Worm (Caenorhabditis elegans): ENCODE data around the gene pigc-1.

DNA sequence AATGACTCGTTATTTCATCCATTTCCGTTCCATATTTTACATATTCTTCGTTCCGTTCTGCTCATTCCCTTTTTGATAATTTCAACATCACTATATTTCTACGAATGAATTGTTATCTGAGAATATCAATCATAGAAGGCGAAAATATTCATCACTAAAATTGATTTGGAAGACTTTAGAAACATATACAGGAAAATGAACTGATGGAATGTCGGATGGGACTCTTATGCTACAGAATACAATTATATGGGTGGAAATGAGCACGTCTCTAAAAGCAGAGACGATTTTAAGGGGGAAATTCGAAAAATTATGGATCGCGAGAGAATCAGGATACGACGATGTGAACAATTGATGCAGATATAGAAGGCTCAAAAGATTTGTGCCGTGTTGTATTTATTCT, 22.9 kb downstream of the pigc-1 start:
- no peak for TF ChIP-seq lin-11 (tag; optimal IDR thresholded peaks at IDR 0.05)
- TF ChIP-seq ceh-24 (tag; optimal IDR thresholded peaks at IDR 0.05) = no peak
- no peak for TF ChIP-seq nfya-1 (tag; optimal IDR thresholded peaks at IDR 0.05)
- TF ChIP-seq madf-2 (tag; optimal IDR thresholded peaks at IDR 0.05) = no peak
- no peak for TF ChIP-seq dmd-4 (tag; optimal IDR thresholded peaks at IDR 0.05; ENCODE audit: borderline replicate concordance)
- no peak for TF ChIP-seq ceh-48 (tag; optimal IDR thresholded peaks at IDR 0.05)
- TF ChIP-seq nhr-11 (tag; optimal IDR thresholded peaks at IDR 0.05) = no peak
- no peak for TF ChIP-seq lim-6 (tag; optimal IDR thresholded peaks at IDR 0.05)
- no peak for TF ChIP-seq ceh-45 (GFP tag; IDR thresholded peaks at IDR 0.05)
- TF ChIP-seq ceh-6 (GFP tag; optimal IDR thresholded peaks at IDR 0.05) = no peak
- no peak for TF ChIP-seq unc-55 (GFP tag; optimal IDR thresholded peaks at IDR 0.05)
- TF ChIP-seq pax-1 (tag; optimal IDR thresholded peaks at IDR 0.05) = no peak

Measured in whole organism, late embryonic.